Worm (Caenorhabditis elegans) whole organism, L3 larva: ENCODE measurements around the gene num-1.

ENCODE experiments used
- R02D3.7 ChIP-seq: fragments of 150-350 bp; optimal IDR thresholded peaks from 2 replicates; lab custom pipeline; 2014; ENCODE audit warnings: missing biosample characterization, missing genetic modification characterization
- ZK546.5 ChIP-seq: sonication (generic microtip); optimal IDR thresholded peaks from 2 replicates; lab custom pipeline; 2017; ENCODE audit warnings: missing biosample characterization, missing genetic modification characterization
- aly-2 ChIP-seq: fragments of 150-350 bp; optimal IDR thresholded peaks from 2 replicates; lab custom pipeline; 2014; ENCODE audit warnings: missing biosample characterization, missing genetic modification characterization
- ama-1 ChIP-seq: fragments of 150-350 bp; optimal IDR thresholded peaks from 2 replicates; lab custom pipeline; 2018
- ceh-16 ChIP-seq: sonication (generic microtip); optimal IDR thresholded peaks from 2 replicates; lab custom pipeline; 2017; ENCODE audit warnings: missing biosample characterization, missing genetic modification characterization
- ceh-28 ChIP-seq: fragments of 150-350 bp; optimal IDR thresholded peaks from 2 replicates; lab custom pipeline; 2014; ENCODE audit warnings: missing biosample characterization, missing genetic modification reagents, missing genetic modification characterization
- ceh-9 ChIP-seq: sonication (generic microtip); optimal IDR thresholded peaks from 2 replicates; lab custom pipeline; 2018; ENCODE audit warnings: missing biosample characterization, missing genetic modification characterization
- daf-12 ChIP-seq: fragments of 150-350 bp; optimal IDR thresholded peaks from 2 replicates; lab custom pipeline; 2014; ENCODE audit warnings: missing biosample characterization, missing genetic modification reagents, missing genetic modification characterization
- egl-27 ChIP-seq: sonication (generic microtip); optimal IDR thresholded peaks from 4 replicates; lab custom pipeline; 2017; ENCODE audit warnings: missing biosample characterization, missing genetic modification reagents, missing genetic modification characterization
- egl-5 ChIP-seq: fragments of 150-350 bp; optimal IDR thresholded peaks from 2 replicates; lab custom pipeline; 2017; ENCODE audit warnings: missing biosample characterization, missing genetic modification reagents, missing genetic modification characterization, inconsistent platforms
- elt-2 ChIP-seq: sonication (generic microtip); optimal IDR thresholded peaks from 2 replicates; lab custom pipeline; 2016; ENCODE audit warnings: missing genetic modification reagents, mild to moderate bottlenecking, missing genetic modification characterization, missing compliant biosample characterization
- eor-1 ChIP-seq, 2 experiments: fragments of 150-350 bp; optimal IDR thresholded peaks; 2 replicates each; lab custom pipeline; 2014 to 2018; ENCODE audit warnings: missing biosample characterization in 2 of 2, missing genetic modification characterization in 2 of 2
- fkh-10 ChIP-seq: sonication (generic microtip); optimal IDR thresholded peaks from 2 replicates; lab custom pipeline; 2017; ENCODE audit warnings: missing biosample characterization, missing genetic modification reagents, missing genetic modification characterization
- fos-1 ChIP-seq: fragments of 150-350 bp; optimal IDR thresholded peaks from 2 replicates; lab custom pipeline; 2014; ENCODE audit warnings: missing biosample characterization, missing genetic modification characterization
- hmg-11 ChIP-seq: sonication (generic microtip); optimal IDR thresholded peaks from 2 replicates; lab custom pipeline; 2016; ENCODE audit warnings: missing genetic modification characterization, missing compliant biosample characterization
- lin-39 ChIP-seq: fragments of 150-350 bp; optimal IDR thresholded peaks from 2 replicates; lab custom pipeline; 2018; ENCODE audit warnings: missing biosample characterization, missing genetic modification reagents, missing genetic modification characterization
- mdl-1 ChIP-seq: fragments of 150-350 bp; optimal IDR thresholded peaks from 2 replicates; lab custom pipeline; 2014; ENCODE audit warnings: missing biosample characterization, missing genetic modification characterization
- mml-1 ChIP-seq: fragments of 150-350 bp; sonication (generic microtip); optimal IDR thresholded peaks from 3 replicates; lab custom pipeline; 2014; ENCODE audit warnings: missing biosample characterization, missing genetic modification characterization
- nfya-1 ChIP-seq: sonication (generic microtip); optimal IDR thresholded peaks from 2 replicates; lab custom pipeline; 2017; ENCODE audit warnings: missing genetic modification characterization, mild to moderate bottlenecking, missing compliant biosample characterization, antibody characterized with exemption, moderate library complexity; ENCODE audit not compliant: insufficient read depth
- nhr-11 ChIP-seq: fragments of 150-350 bp; optimal IDR thresholded peaks from 2 replicates; lab custom pipeline; 2014; ENCODE audit warnings: missing biosample characterization, missing genetic modification characterization
- nhr-12 ChIP-seq: fragments of 150-350 bp; optimal IDR thresholded peaks from 2 replicates; lab custom pipeline; 2014; ENCODE audit warnings: missing biosample characterization, missing genetic modification characterization
- nhr-23 ChIP-seq: fragments of 150-350 bp; optimal IDR thresholded peaks from 2 replicates; lab custom pipeline; 2014; ENCODE audit warnings: missing biosample characterization, missing genetic modification reagents, missing genetic modification characterization
- nhr-237 ChIP-seq: fragments of 150-350 bp; optimal IDR thresholded peaks from 2 replicates; lab custom pipeline; 2014; ENCODE audit warnings: missing biosample characterization, missing genetic modification characterization
- nhr-25 ChIP-seq: sonication (generic microtip); optimal IDR thresholded peaks from 2 replicates; lab custom pipeline; 2017; ENCODE audit warnings: missing biosample characterization, missing genetic modification characterization
- nhr-28 ChIP-seq: fragments of 150-350 bp; optimal IDR thresholded peaks from 2 replicates; lab custom pipeline; 2014; ENCODE audit warnings: missing biosample characterization, missing genetic modification characterization
- nhr-43 ChIP-seq: sonication (generic microtip); optimal IDR thresholded peaks from 2 replicates; lab custom pipeline; 2016; ENCODE audit warnings: mild to moderate bottlenecking, missing genetic modification characterization, missing compliant biosample characterization; ENCODE audit not compliant: poor library complexity, severe bottlenecking
- pha-4 ChIP-seq: fragments of 150-350 bp; optimal IDR thresholded peaks from 2 replicates; lab custom pipeline; 2014; ENCODE audit warnings: missing biosample characterization, missing genetic modification reagents, missing genetic modification characterization
- pqm-1 ChIP-seq: fragments of 150-350 bp; optimal IDR thresholded peaks from 2 replicates; lab custom pipeline; 2017; ENCODE audit warnings: missing biosample characterization, missing genetic modification characterization, inconsistent platforms
- sea-2 ChIP-seq: fragments of 150-350 bp; sonication (generic microtip); optimal IDR thresholded peaks from 4 replicates; lab custom pipeline; 2014; ENCODE audit warnings: missing biosample characterization, missing genetic modification reagents, missing genetic modification characterization
- skn-1 ChIP-seq: fragments of 150-350 bp; optimal IDR thresholded peaks from 2 replicates; lab custom pipeline; 2014; ENCODE audit warnings: missing biosample characterization, missing genetic modification characterization
- snpc-4 ChIP-seq: fragments of 150-350 bp; optimal IDR thresholded peaks from 2 replicates; lab custom pipeline; 2014; ENCODE audit warnings: missing biosample characterization, missing genetic modification characterization
- unc-39 ChIP-seq: sonication (generic microtip); optimal IDR thresholded peaks from 4 replicates; lab custom pipeline; 2017; ENCODE audit warnings: missing biosample characterization, missing genetic modification characterization
- zag-1 ChIP-seq: fragments of 150-350 bp; optimal IDR thresholded peaks from 2 replicates; lab custom pipeline; 2014; ENCODE audit warnings: missing biosample characterization, missing genetic modification characterization

Gene num-1

ce11 chrV:20785050-20785847 is 44.4 kb upstream of the num-1 start:
- TF ChIP-seq ceh-28 (tag; lab: Kevin White, UChicago) (peak; percentile 37), elt-2 (tag; lab: Kevin White, UChicago) (peak; percentile 29), aly-2 (tag; lab: Kevin White, UChicago) (peak; percentile 53), zag-1 (tag; lab: Kevin White, UChicago) (no peak), ama-1 (lab: Kevin White, UChicago) (peak; percentile 1)

- TF ChIP-seq nhr-28 (tag; lab: Kevin White, UChicago) (no peak), daf-12 (tag; lab: Kevin White, UChicago) (no peak), ceh-28 (tag; lab: Kevin White, UChicago) (no peak), ceh-9 (tag; lab: Kevin White, UChicago) (no peak), egl-5 (tag; lab: Kevin White, UChicago) (no peak), nfya-1 (tag; lab: Kevin White, UChicago) (no peak), nhr-12 (no peak), elt-2 (tag; lab: Kevin White, UChicago) (no peak), eor-1 (tag; optimal IDR thresholded peaks at IDR 0.05; lab: Kevin White, UChicago) (no peak), egl-27 (tag; lab: Kevin White, UChicago) (no peak), pha-4 (no peak), sea-2 (no peak), R02D3.7 (tag; lab: Kevin White, UChicago) (no peak), unc-39 (tag; lab: Kevin White, UChicago) (no peak), pqm-1 (tag; lab: Kevin White, UChicago) (no peak), nhr-43 (no peak), ceh-16 (tag; lab: Kevin White, UChicago) (no peak), ZK546.5 (tag; lab: Kevin White, UChicago) (no peak)
- TF ChIP-seq, all 47 proteins: peak for 0
Measured at ce11 chrV:20785848-20786225, 43.8 kb upstream of the num-1 start.

ce11 chrV:20789105-20789504 is 40.5 kb upstream of the num-1 start, which contains the start of gene tpan-1:
Gene tpan-1, plus strand, starts transcription at chrV:20789502.
- TF ChIP-seq nhr-43 (no peak), nfya-1 (tag; lab: Kevin White, UChicago) (peak; percentile 76), ZK546.5 (tag; lab: Kevin White, UChicago) (no peak), hmg-11 (tag; lab: Kevin White, UChicago) (peak; percentile 29), mml-1 (tag; lab: Kevin White, UChicago) (no peak), snpc-4 (tag; lab: Kevin White, UChicago) (peak; percentile 38), pha-4 (no peak), fkh-10 (GFP tag; lab: Kevin White, UChicago) (peak; percentile 89), nhr-25 (tag; lab: Kevin White, UChicago) (no peak), mdl-1 (tag; lab: Kevin White, UChicago) (peak; percentile 19), nhr-11 (tag; lab: Kevin White, UChicago) (no peak), lin-39 (tag; lab: Kevin White, UChicago) (peak; percentile 79), ceh-16 (tag; lab: Kevin White, UChicago) (no peak), nhr-237 (tag; lab: Kevin White, UChicago) (no peak), nhr-23 (tag; lab: Kevin White, UChicago) (no peak), skn-1 (tag; lab: Kevin White, UChicago) (peak; percentile 6), ceh-28 (tag; lab: Kevin White, UChicago) (peak; percentile 1)

- TF ChIP-seq ama-1 (lab: Kevin White, UChicago) (no peak), ZK546.5 (tag; lab: Kevin White, UChicago) (no peak), R02D3.7 (tag; lab: Kevin White, UChicago) (no peak), mdl-1 (tag; lab: Kevin White, UChicago) (no peak), fos-1 (tag; lab: Kevin White, UChicago) (no peak)
- TF ChIP-seq, all 47 proteins: peak for 0
Measured at ce11 chrV:20790011-20790410, 39.6 kb upstream of the num-1 start, which contains the start of gene Y44A6D.1. Gene Y44A6D.1, minus strand, starts transcription at chrV:20790033.
